Worm (Caenorhabditis elegans): ENCODE data around the gene lgmn-1.

The lgmn-1 gene

DNA sequence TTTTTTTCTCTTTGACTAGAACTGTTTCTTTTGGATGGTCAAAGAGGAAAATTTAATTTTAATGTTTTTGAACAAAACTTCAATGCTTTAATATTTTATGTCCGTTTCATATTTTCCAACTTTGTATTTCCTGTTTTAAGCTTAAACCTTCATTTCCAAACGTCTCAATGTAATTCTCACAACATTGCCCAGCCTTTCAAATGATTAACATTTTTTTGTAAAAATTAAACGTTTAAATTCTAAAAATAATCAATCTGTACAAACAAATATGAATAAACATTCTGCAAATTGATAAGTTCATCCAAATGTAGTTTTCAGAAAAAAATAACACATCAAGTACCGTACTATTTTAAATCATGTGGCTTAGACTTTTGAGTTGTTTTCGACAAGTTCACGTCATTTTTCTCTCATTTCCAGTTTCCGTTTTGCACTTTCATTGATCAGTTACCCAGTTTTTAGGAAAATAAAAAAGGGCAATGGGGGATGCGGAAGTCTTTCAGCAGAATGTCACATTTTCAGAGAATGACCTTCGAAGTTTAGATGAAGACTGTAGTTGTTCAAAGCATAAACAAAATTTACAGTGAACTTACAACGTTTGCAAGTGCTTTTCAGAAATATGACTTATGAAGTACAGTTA lies 29.9 kb downstream of the lgmn-1 start:
- TF ChIP-seq lsy-2 (tag; optimal IDR thresholded peaks at IDR 0.05) (peak in 1 of 2 experiments; percentile 2), ama-1 (optimal IDR thresholded peaks at IDR 0.05) (no peak), ztf-4 (tag; optimal IDR thresholded peaks at IDR 0.05) (no peak), nhr-90 (tag; optimal IDR thresholded peaks at IDR 0.05; ENCODE audit: poor library complexity) (no peak), dpl-1 (GFP tag; optimal IDR thresholded peaks at IDR 0.05) (no peak)

DNA sequence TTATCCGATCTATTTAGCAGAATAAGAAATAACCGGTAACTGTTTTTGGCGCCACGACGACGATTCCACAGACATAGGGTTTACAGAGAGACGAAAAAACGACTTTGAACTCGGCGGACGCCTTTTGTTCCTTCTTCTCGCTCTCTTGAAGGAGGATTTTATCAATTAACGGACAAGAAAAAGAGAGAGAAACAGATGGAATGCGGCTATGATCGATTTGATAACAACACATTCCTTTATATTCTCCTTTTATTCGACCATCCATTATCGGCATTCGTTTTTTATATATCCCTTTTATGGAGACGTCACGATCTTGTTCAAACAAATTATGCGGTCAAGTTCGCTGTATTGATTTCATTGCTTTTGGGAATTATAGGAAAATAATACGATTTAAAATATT lies 36.0 kb downstream of the lgmn-1 start:
- peak; percentile 54 for TF ChIP-seq nhr-19 (GFP tag; conservative IDR thresholded peaks at IDR 0.05)
- TF ChIP-seq ceh-8 (GFP tag; optimal IDR thresholded peaks at IDR 0.05), result no peak
- peak; percentile 93 for TF ChIP-seq nhr-85 (tag)
- TF ChIP-seq nhr-90 (tag; optimal IDR thresholded peaks at IDR 0.05; ENCODE audit: poor library complexity), result peak; percentile 50
- peak; percentile 46 for TF ChIP-seq tbx-2 (tag; optimal IDR thresholded peaks at IDR 0.05)
- peak; percentile 55 for TF ChIP-seq lin-14 (GFP tag; optimal IDR thresholded peaks at IDR 0.05)
- TF ChIP-seq lsy-2 (tag; optimal IDR thresholded peaks at IDR 0.05), result peak in 1 of 2 experiments; percentile 56
- TF ChIP-seq F16B12.6 (tag; optimal IDR thresholded peaks at IDR 0.05), result no peak
- TF ChIP-seq nhr-71 (tag; optimal IDR thresholded peaks at IDR 0.05), result peak; percentile 66
- TF ChIP-seq hpl-2 (GFP tag; optimal IDR thresholded peaks at IDR 0.05), result no peak
- peak; percentile 92 for TF ChIP-seq ama-1 (optimal IDR thresholded peaks at IDR 0.05)
- peak in 1 of 3 experiments; percentile 9 for TF ChIP-seq dpl-1 (GFP tag; optimal IDR thresholded peaks at IDR 0.05)
- peak; percentile 59 for TF ChIP-seq grh-1 (GFP tag; IDR thresholded peaks at IDR 0.05)
- TF ChIP-seq ztf-4 (tag; optimal IDR thresholded peaks at IDR 0.05), result peak; percentile 39
- no peak for TF ChIP-seq elt-2 (tag; optimal IDR thresholded peaks at IDR 0.05)
- peak in 1 of 2 experiments; percentile 2 for TF ChIP-seq efl-1 (optimal IDR thresholded peaks at IDR 0.05)
- peak in 1 of 2 experiments; percentile 92 for TF ChIP-seq efl-1 (GFP tag; optimal IDR thresholded peaks at IDR 0.05 in 1 of 2)
- TF ChIP-seq unc-130 (tag; optimal IDR thresholded peaks at IDR 0.05), result no peak
- no peak for TF ChIP-seq hlh-17 (GFP tag; optimal IDR thresholded peaks at IDR 0.05; ENCODE audit: borderline replicate concordance)
- TF ChIP-seq unc-98 (GFP tag; IDR thresholded peaks at IDR 0.05), result no peak
- no peak for TF ChIP-seq sup-37 (GFP tag; optimal IDR thresholded peaks at IDR 0.05)
- TF ChIP-seq lir-3 (tag; optimal IDR thresholded peaks at IDR 0.05; ENCODE audit: poor library complexity), result no peak
- no peak for TF ChIP-seq rnt-1 (tag; optimal IDR thresholded peaks at IDR 0.05)
- TF ChIP-seq elt-3 (tag; optimal IDR thresholded peaks at IDR 0.05), result peak; percentile 4 to 90 (median 66)
- TF ChIP-seq snu-23 (GFP tag; optimal IDR thresholded peaks at IDR 0.05), result peak; percentile 30
- no peak for TF ChIP-seq C34B4.2 (tag; optimal IDR thresholded peaks at IDR 0.05)
- peak in 1 of 2 experiments; percentile 16 for TF ChIP-seq mdl-1 (tag; optimal IDR thresholded peaks at IDR 0.05)
- no peak for TF ChIP-seq ets-5 (GFP tag; IDR thresholded peaks at IDR 0.05)
- TF ChIP-seq C04F5.9 (tag; optimal IDR thresholded peaks at IDR 0.05), result no peak
- TF ChIP-seq blmp-1 (tag; optimal IDR thresholded peaks at IDR 0.05), result peak; percentile 76
- TF ChIP-seq lin-35 (GFP tag; optimal IDR thresholded peaks at IDR 0.05), result peak in 1 of 2 experiments; percentile 55
- peak; percentile 16 for TF ChIP-seq fos-1 (tag; optimal IDR thresholded peaks at IDR 0.05)
- no peak for TF ChIP-seq nhr-84 (tag; optimal IDR thresholded peaks at IDR 0.05)
- peak; percentile 52 for TF ChIP-seq lin-13 (GFP tag; optimal IDR thresholded peaks at IDR 0.05)
- TF ChIP-seq nhr-47 (tag; optimal IDR thresholded peaks at IDR 0.05), result peak; percentile 39
- peak; percentile 38 for TF ChIP-seq C16A3.4 (tag; optimal IDR thresholded peaks at IDR 0.05)
- TF ChIP-seq pax-3 (tag; optimal IDR thresholded peaks at IDR 0.05), result peak; percentile 48
- no peak for TF ChIP-seq unc-86 (tag; optimal IDR thresholded peaks at IDR 0.05)
- no peak for TF ChIP-seq pqm-1 (tag; optimal IDR thresholded peaks at IDR 0.05)
- TF ChIP-seq aly-2 (tag; optimal IDR thresholded peaks at IDR 0.05), result peak; percentile 65
- no peak for TF ChIP-seq ztf-11 (tag; optimal IDR thresholded peaks at IDR 0.05)
- TF ChIP-seq nhr-20 (tag; optimal IDR thresholded peaks at IDR 0.05), result peak; percentile 54

Measured in whole organism, L1 larva.